Worm (Caenorhabditis elegans): ENCODE data around the gene H14A12.5.

- TF ChIP-seq aly-2 (tag; optimal IDR thresholded peaks at IDR 0.05) (no peak), nhr-12 (tag; optimal IDR thresholded peaks at IDR 0.05) (no peak)
Observed at ce11 chrIII:7460018-7460417, 8.9 kb downstream of the H14A12.5 start, which contains the start of gene mls-1.

Data from whole organism, L2 larva.